Worm (Caenorhabditis elegans) whole organism, L4 larva: ENCODE data around the gene rrp-8.

Experiments used
- D1046.2 ChIP-seq: fragments of 200-800 bp; sonication (Bioruptor generic); IDR thresholded peaks from 2 replicates; pipeline ENCODE4 v1.3.6; 2022; ENCODE audit warnings: missing genetic modification characterization, missing compliant biosample characterization
- F10B5.3 ChIP-seq: sonication (generic microtip); optimal IDR thresholded peaks from 2 replicates; lab custom pipeline; 2016; ENCODE audit warnings: mild to moderate bottlenecking, missing genetic modification characterization, missing compliant biosample characterization
- F37D6.2 ChIP-seq: sonication (generic microtip); optimal IDR thresholded peaks from 2 replicates; lab custom pipeline; 2016; ENCODE audit warnings: mild to moderate bottlenecking, missing genetic modification characterization, missing compliant biosample characterization
- F44E2.7 ChIP-seq: fragments of 200-800 bp; sonication (Bioruptor generic); IDR thresholded peaks from 2 replicates; pipeline ENCODE4 v2.1.2; 2022; ENCODE audit warnings: missing genetic modification characterization, missing compliant biosample characterization
- Y105C5A.15 ChIP-seq: fragments of 200-800 bp; sonication (Bioruptor generic); IDR thresholded peaks from 2 replicates; pipeline ENCODE4 v1.3.6; 2022; ENCODE audit warnings: missing genetic modification characterization, missing compliant biosample characterization
- ZK337.2 ChIP-seq: fragments of 200-800 bp; sonication (Bioruptor generic); IDR thresholded peaks from 2 replicates; pipeline ENCODE4 v1.3.6; 2022; ENCODE audit warnings: missing genetic modification reagents, missing genetic modification characterization, missing compliant biosample characterization
- ZK546.5 ChIP-seq, 2 experiments: sonication (generic microtip); optimal IDR thresholded peaks; 2 replicates each; lab custom pipeline; 2017; ENCODE audit warnings: missing biosample characterization in 2 of 2, missing genetic modification characterization in 2 of 2
- ama-1 ChIP-seq: fragments of 150-350 bp; optimal IDR thresholded peaks from 2 replicates; lab custom pipeline; 2014; ENCODE audit warnings: inconsistent platforms, mixed read lengths
- arid-1 ChIP-seq: fragments of 200-800 bp; sonication (Bioruptor generic); conservative IDR thresholded peaks from 2 replicates; pipeline ENCODE4 v1.3.6; 2022; ENCODE audit warnings: missing genetic modification reagents, missing genetic modification characterization, missing compliant biosample characterization
- ceh-28 ChIP-seq: fragments of 150-350 bp; optimal IDR thresholded peaks from 2 replicates; lab custom pipeline; 2014; ENCODE audit warnings: missing biosample characterization, missing genetic modification reagents, missing genetic modification characterization
- ceh-32 ChIP-seq: sonication (generic microtip); optimal IDR thresholded peaks from 2 replicates; lab custom pipeline; 2016; ENCODE audit warnings: mild to moderate bottlenecking, missing genetic modification characterization, missing compliant biosample characterization; ENCODE audit not compliant: poor library complexity
- ceh-44 ChIP-seq: fragments of 200-800 bp; sonication (Bioruptor generic); IDR thresholded peaks from 2 replicates; pipeline ENCODE4 v1.3.6; 2022; ENCODE audit warnings: missing genetic modification reagents, missing genetic modification characterization, missing compliant biosample characterization
- ceh-82 ChIP-seq: sonication (generic microtip); optimal IDR thresholded peaks from 2 replicates; lab custom pipeline; 2017; ENCODE audit warnings: missing biosample characterization, missing genetic modification characterization
- cey-2 ChIP-seq: sonication (generic microtip); optimal IDR thresholded peaks from 3 replicates; lab custom pipeline; 2017; ENCODE audit warnings: missing genetic modification characterization, mild to moderate bottlenecking, missing compliant biosample characterization, antibody characterized with exemption, borderline replicate concordance; ENCODE audit not compliant: insufficient read depth
- ctbp-1 ChIP-seq: fragments of 200-800 bp; sonication (Bioruptor generic); IDR thresholded peaks from 2 replicates; pipeline ENCODE4 v1.3.6; 2022; ENCODE audit warnings: missing genetic modification reagents, missing genetic modification characterization, missing compliant biosample characterization
- dmd-8 ChIP-seq: fragments of 200-800 bp; sonication (Bioruptor generic); IDR thresholded peaks from 2 replicates; pipeline ENCODE4 v1.3.6; 2022; ENCODE audit warnings: missing genetic modification characterization, missing compliant biosample characterization
- dpl-1 ChIP-seq: fragments of 150-350 bp; optimal IDR thresholded peaks from 2 replicates; lab custom pipeline; 2014; ENCODE audit warnings: missing biosample characterization, missing genetic modification reagents, missing genetic modification characterization
- dve-1 ChIP-seq: sonication (generic microtip); optimal IDR thresholded peaks from 2 replicates; lab custom pipeline; 2017; ENCODE audit warnings: antibody characterized with exemption, mild to moderate bottlenecking, missing genetic modification characterization, missing compliant biosample characterization; ENCODE audit not compliant: insufficient read depth
- egl-27 ChIP-seq: sonication (generic microtip); optimal IDR thresholded peaks from 3 replicates; lab custom pipeline; 2017; ENCODE audit warnings: missing biosample characterization, missing genetic modification reagents, missing genetic modification characterization
- egl-43 ChIP-seq: fragments of 200-800 bp; sonication (Bioruptor generic); IDR thresholded peaks from 2 replicates; pipeline ENCODE4 v1.3.6; 2022; ENCODE audit warnings: missing genetic modification reagents, missing genetic modification characterization, missing compliant biosample characterization
- hif-1 ChIP-seq, 2 experiments: sonication (generic microtip); optimal IDR thresholded peaks; 2 replicates each; lab custom pipeline; 2016 to 2017; ENCODE audit warnings: missing compliant biosample characterization in 2 of 2, missing genetic modification characterization in 2 of 2, missing genetic modification reagents in 2 of 2, missing genotype in 2 of 2, mild to moderate bottlenecking in 1 of 2
- hlh-30 ChIP-seq: sonication (generic microtip); optimal IDR thresholded peaks from 2 replicates; lab custom pipeline; 2017; ENCODE audit warnings: antibody characterized with exemption, mild to moderate bottlenecking, missing genetic modification characterization, missing compliant biosample characterization; ENCODE audit not compliant: insufficient read depth
- hmg-1.1 ChIP-seq: fragments of 200-800 bp; sonication (Bioruptor generic); IDR thresholded peaks from 2 replicates; pipeline ENCODE4 v1.3.6; 2022; ENCODE audit warnings: missing genetic modification reagents, missing genetic modification characterization, missing compliant biosample characterization
- jun-1 ChIP-seq: fragments of 150-350 bp; optimal IDR thresholded peaks from 2 replicates; lab custom pipeline; 2014; ENCODE audit warnings: missing biosample characterization, missing genetic modification reagents, missing genetic modification characterization
- lim-7 ChIP-seq: fragments of 200-800 bp; sonication (Bioruptor generic); IDR thresholded peaks from 2 replicates; pipeline ENCODE4 v1.3.6; 2022; ENCODE audit warnings: missing genetic modification characterization, missing compliant biosample characterization
- lin-15B ChIP-seq: fragments of 150-350 bp; sonication (generic microtip); optimal IDR thresholded peaks from 3 replicates; lab custom pipeline; 2014; ENCODE audit warnings: missing biosample characterization, missing genetic modification characterization
- lin-38 ChIP-seq: fragments of 200-800 bp; sonication (Bioruptor generic); IDR thresholded peaks from 2 replicates; pipeline ENCODE4 v1.3.6; 2022; ENCODE audit warnings: missing genetic modification reagents, missing genetic modification characterization, missing compliant biosample characterization
- lin-39 ChIP-seq: fragments of 150-350 bp; optimal IDR thresholded peaks from 2 replicates; lab custom pipeline; 2014; ENCODE audit warnings: missing biosample characterization, missing genetic modification reagents, missing genetic modification characterization
- lir-3 ChIP-seq: sonication (generic microtip); optimal IDR thresholded peaks from 2 replicates; lab custom pipeline; 2016; ENCODE audit warnings: mild to moderate bottlenecking, missing genetic modification characterization, missing compliant biosample characterization
- mdt-29 ChIP-seq: fragments of 200-800 bp; sonication (Bioruptor generic); IDR thresholded peaks from 2 replicates; pipeline ENCODE4 v1.3.6; 2022; ENCODE audit warnings: missing genetic modification reagents, missing genetic modification characterization, missing compliant biosample characterization
- mes-2 ChIP-seq: sonication (generic microtip); optimal IDR thresholded peaks from 2 replicates; lab custom pipeline; 2016; ENCODE audit warnings: missing genotype, mild to moderate bottlenecking, missing genetic modification characterization, missing compliant biosample characterization; ENCODE audit not compliant: poor library complexity, severe bottlenecking
- mxl-2 ChIP-seq: fragments of 200-800 bp; sonication (Bioruptor generic); conservative IDR thresholded peaks from 2 replicates; pipeline ENCODE4 v1.3.6; 2022; ENCODE audit warnings: missing genetic modification reagents, missing genetic modification characterization, missing compliant biosample characterization
- nhr-102 ChIP-seq: sonication (generic microtip); optimal IDR thresholded peaks from 2 replicates; lab custom pipeline; 2016; ENCODE audit warnings: mild to moderate bottlenecking, missing genetic modification characterization, moderate library complexity, missing compliant biosample characterization
- nhr-11 ChIP-seq: fragments of 150-350 bp; optimal IDR thresholded peaks from 2 replicates; lab custom pipeline; 2014; ENCODE audit warnings: missing biosample characterization, missing genetic modification characterization
- nhr-237 ChIP-seq: sonication (generic microtip); optimal IDR thresholded peaks from 2 replicates; lab custom pipeline; 2017; ENCODE audit warnings: missing biosample characterization, missing genetic modification characterization
- nhr-25 ChIP-seq: sonication (generic microtip); optimal IDR thresholded peaks from 2 replicates; lab custom pipeline; 2017; ENCODE audit warnings: missing genetic modification characterization, mild to moderate bottlenecking, missing compliant biosample characterization, antibody characterized with exemption, moderate library complexity, borderline replicate concordance; ENCODE audit not compliant: insufficient read depth
- nhr-42 ChIP-seq: fragments of 200-800 bp; sonication (Bioruptor generic); IDR thresholded peaks from 2 replicates; pipeline ENCODE4 v1.3.6; 2022; ENCODE audit warnings: missing genetic modification characterization, missing compliant biosample characterization
- nhr-48 ChIP-seq: sonication (generic microtip); optimal IDR thresholded peaks from 2 replicates; lab custom pipeline; 2016; ENCODE audit warnings: mild to moderate bottlenecking, missing genetic modification characterization, missing compliant biosample characterization
- nhr-77 ChIP-seq: fragments of 150-350 bp; optimal IDR thresholded peaks from 2 replicates; lab custom pipeline; 2014; ENCODE audit warnings: missing biosample characterization, missing genetic modification characterization
- rbr-2 ChIP-seq: sonication (generic microtip); optimal IDR thresholded peaks from 2 replicates; lab custom pipeline; 2016; ENCODE audit warnings: missing genotype, missing genetic modification characterization, missing compliant biosample characterization
- saeg-2 ChIP-seq: fragments of 200-800 bp; sonication (Bioruptor generic); IDR thresholded peaks from 2 replicates; pipeline ENCODE4 v1.3.6; 2022; ENCODE audit warnings: missing genetic modification reagents, missing genetic modification characterization, missing compliant biosample characterization
- sdz-12 ChIP-seq: fragments of 200-800 bp; sonication (Bioruptor generic); optimal IDR thresholded peaks from 2 replicates; lab custom pipeline; 2018; ENCODE audit warnings: mild to moderate bottlenecking, missing genetic modification characterization, missing compliant biosample characterization
- skn-1 ChIP-seq: fragments of 150-350 bp; optimal IDR thresholded peaks from 2 replicates; lab custom pipeline; 2014; ENCODE audit warnings: missing biosample characterization, missing genetic modification characterization
- snpc-1.2 ChIP-seq: fragments of 200-800 bp; sonication (Bioruptor generic); IDR thresholded peaks from 2 replicates; pipeline ENCODE4 v1.3.6; 2022; ENCODE audit warnings: missing genetic modification reagents, missing genetic modification characterization, missing compliant biosample characterization
- unc-39 ChIP-seq: sonication (generic microtip); optimal IDR thresholded peaks from 2 replicates; lab custom pipeline; 2017; ENCODE audit warnings: missing biosample characterization, missing genetic modification characterization
- unc-62 ChIP-seq, 3 experiments: fragments of 150-350 bp in 1 of 3; sonication (generic microtip); optimal IDR thresholded peaks in 2 of 3; peaks in 1 of 3; 1 replicate in 1 of 3; 2 replicates in 2 of 3; lab custom pipeline; 2014 to 2017; ENCODE audit warnings: missing biosample characterization in 3 of 3, missing genetic modification characterization in 3 of 3, missing genetic modification reagents in 3 of 3, missing genotype in 1 of 3
- zag-1 ChIP-seq: fragments of 150-350 bp; optimal IDR thresholded peaks from 2 replicates; lab custom pipeline; 2014; ENCODE audit warnings: missing biosample characterization, missing genetic modification characterization
- zfp-2 ChIP-seq: sonication (generic microtip); optimal IDR thresholded peaks from 2 replicates; lab custom pipeline; 2016; ENCODE audit warnings: mild to moderate bottlenecking, missing genetic modification characterization, missing compliant biosample characterization
- ztf-11 ChIP-seq: fragments of 150-350 bp; optimal IDR thresholded peaks from 2 replicates; lab custom pipeline; 2014; ENCODE audit warnings: missing biosample characterization, missing genetic modification characterization
- ztf-7 ChIP-seq: fragments of 150-350 bp; optimal IDR thresholded peaks from 2 replicates; lab custom pipeline; 2014; ENCODE audit warnings: missing biosample characterization, missing genetic modification characterization

The rrp-8 gene

DNA sequence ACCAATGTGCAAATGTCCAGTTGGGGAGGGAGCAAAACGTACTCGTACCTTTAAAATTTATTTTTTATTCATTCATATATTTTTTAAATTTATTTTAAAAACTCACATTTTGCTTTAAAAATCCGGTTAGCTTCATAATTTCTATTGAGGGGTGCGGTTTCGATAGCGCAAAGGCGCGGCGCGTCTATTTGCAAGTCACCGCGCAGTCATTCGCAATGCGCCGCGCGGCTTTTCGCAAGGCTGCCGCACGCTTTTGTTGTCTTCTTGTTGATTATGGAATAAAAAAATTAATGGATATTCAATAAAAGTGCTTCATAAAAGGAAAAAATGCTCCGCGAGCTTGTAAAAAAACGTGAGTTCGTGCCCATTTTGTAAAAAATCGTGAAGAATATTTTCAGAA lies 6.1 kb upstream of the rrp-8 start, which contains the start of the genes ears-2 and uncp-18 (continued):
- TF ChIP-seq rbr-2 (peak; percentile 91), sdz-12 (GFP tag; lab: Kevin White, UChicago) (peak; percentile 96), saeg-2 (GFP tag; lab: Robert Waterston, UW) (no peak), F44E2.7 (GFP tag; lab: Robert Waterston, UW) (peak; percentile 84; the same call in 1 of the 2 replicates), lir-3 (peak; percentile 48), mdt-29 (peak; percentile 73), nhr-11 (tag; lab: Kevin White, UChicago) (no peak), ztf-11 (tag; lab: Kevin White, UChicago) (no peak), lin-38 (GFP tag; lab: Robert Waterston, UW) (peak; percentile 90), ctbp-1 (GFP tag; lab: Robert Waterston, UW) (peak; percentile 87), lin-39 (tag; lab: Kevin White, UChicago) (no peak), hlh-30 (tag; lab: Kevin White, UChicago) (peak; percentile 71), lim-7 (GFP tag; lab: Robert Waterston, UW) (peak; percentile 79), ZK546.5 (tag; optimal IDR thresholded peaks at IDR 0.05; lab: Kevin White, UChicago) (no peak), nhr-42 (peak; percentile 79), D1046.2 (GFP tag; lab: Robert Waterston, UW) (0 out of 2 replicates have a peak, but pooled peaks have one; percentile 47), dmd-8 (GFP tag; lab: Robert Waterston, UW) (no peak), ZK337.2 (GFP tag; lab: Robert Waterston, UW) (peak; percentile 80), skn-1 (tag; lab: Kevin White, UChicago) (no peak), arid-1 (GFP tag; lab: Robert Waterston, UW) (peak; percentile 96), jun-1 (tag; lab: Kevin White, UChicago) (no peak), hif-1 (tag; optimal IDR thresholded peaks at IDR 0.05; lab: Kevin White, UChicago) (peak; percentile 1 to 92), nhr-102 (tag; lab: Kevin White, UChicago) (peak; percentile 85), F10B5.3 (peak; percentile 55), mes-2 (peak; percentile 99), egl-43 (GFP tag; lab: Robert Waterston, UW) (peak; percentile 88), zfp-2 (tag; lab: Kevin White, UChicago) (peak; percentile 76), nhr-77 (peak; percentile 74), mxl-2 (no peak), ceh-82 (no peak), lin-15B (tag; lab: Kevin White, UChicago) (peak; percentile 62), nhr-237 (tag; lab: Kevin White, UChicago) (no peak), ceh-44 (GFP tag; lab: Robert Waterston, UW) (peak; percentile 89), ama-1 (lab: Kevin White, UChicago) (peak; percentile 17), hmg-1.1 (peak; percentile 95), nhr-25 (tag; lab: Kevin White, UChicago) (peak; percentile 69), dpl-1 (peak; percentile 81), cey-2 (tag; lab: Kevin White, UChicago) (no peak), F37D6.2 (tag; lab: Kevin White, UChicago) (peak; percentile 79), unc-39 (tag; lab: Kevin White, UChicago) (no peak), unc-62 (GFP tag; optimal IDR thresholded peaks at IDR 0.05 in 1 of 2; lab: Kevin White, UChicago) (no peak), unc-62 (tag; optimal IDR thresholded peaks at IDR 0.05; lab: Kevin White, UChicago) (no peak), Y105C5A.15 (peak; percentile 89), zag-1 (tag; lab: Kevin White, UChicago) (no peak), ceh-28 (tag; lab: Kevin White, UChicago) (no peak), nhr-48 (tag; lab: Kevin White, UChicago) (peak; percentile 71), ceh-32 (tag; lab: Kevin White, UChicago) (peak; percentile 17), snpc-1.2 (GFP tag; lab: Robert Waterston, UW) (peak; percentile 75), egl-27 (tag; lab: Kevin White, UChicago) (no peak), dve-1 (tag; lab: Kevin White, UChicago) (peak; percentile 96), ztf-7 (peak; percentile 71)
